Worm (Caenorhabditis elegans) whole organism, L1 larva: ENCODE results near the gene T26H5.8.

ENCODE experiments used
- C16A3.4 ChIP-seq: fragments of 150-350 bp; optimal IDR thresholded peaks from 2 replicates; lab custom pipeline; 2014; ENCODE audit warnings: missing biosample characterization, missing genetic modification characterization
- C34B4.2 ChIP-seq: sonication (generic microtip); optimal IDR thresholded peaks from 2 replicates; lab custom pipeline; 2017; ENCODE audit warnings: mild to moderate bottlenecking, missing genetic modification characterization, missing compliant biosample characterization
- Y116A8C.19 ChIP-seq: sonication (generic microtip); optimal IDR thresholded peaks from 2 replicates; lab custom pipeline; 2016; ENCODE audit warnings: missing compliant biosample characterization, missing genetic modification characterization, borderline replicate concordance
- aly-2 ChIP-seq: fragments of 150-350 bp; optimal IDR thresholded peaks from 2 replicates; lab custom pipeline; 2014; ENCODE audit warnings: missing biosample characterization, missing genetic modification characterization
- ama-1 ChIP-seq: fragments of 150-350 bp; optimal IDR thresholded peaks from 2 replicates; lab custom pipeline; 2014
- ceh-8 ChIP-seq: fragments of 200-800 bp; sonication (Bioruptor generic); optimal IDR thresholded peaks from 2 replicates; lab custom pipeline; 2018; ENCODE audit warnings: mild to moderate bottlenecking, missing genetic modification characterization, moderate library complexity, missing compliant biosample characterization
- ceh-90 ChIP-seq: sonication (generic microtip); optimal IDR thresholded peaks from 2 replicates; lab custom pipeline; 2016; ENCODE audit warnings: missing genetic modification characterization, missing compliant biosample characterization
- efl-1 ChIP-seq, 4 experiments: fragments of 150-350 bp; optimal IDR thresholded peaks in 3 of 4; peaks in 1 of 4; 1 replicate in 1 of 4; 2 replicates in 3 of 4; lab custom pipeline; 2014; ENCODE audit warnings: missing biosample characterization in 2 of 4, missing genetic modification characterization in 2 of 4, missing genetic modification reagents in 2 of 4
- egl-27 ChIP-seq, 2 experiments: fragments of 150-350 bp in 1 of 2; sonication (generic microtip); optimal IDR thresholded peaks; 3 replicates each; lab custom pipeline; 2017 to 2018; ENCODE audit warnings: missing biosample characterization in 2 of 2, missing genetic modification characterization in 2 of 2, missing genetic modification reagents in 2 of 2
- elt-3 ChIP-seq, 6 experiments: fragments of 150-350 bp in 1 of 6; sonication (generic microtip); optimal IDR thresholded peaks; 2 replicates each; lab custom pipeline; 2017 to 2018; ENCODE audit warnings: missing biosample characterization in 6 of 6, missing genetic modification characterization in 6 of 6, inconsistent platforms in 1 of 6
- fkh-4 ChIP-seq: sonication (generic microtip); optimal IDR thresholded peaks from 2 replicates; lab custom pipeline; 2016; ENCODE audit warnings: missing compliant biosample characterization, missing genetic modification characterization, borderline replicate concordance
- fkh-8 ChIP-seq: sonication (generic microtip); optimal IDR thresholded peaks from 2 replicates; lab custom pipeline; 2016; ENCODE audit warnings: mild to moderate bottlenecking, missing genetic modification characterization, missing compliant biosample characterization
- grh-1 ChIP-seq: fragments of 200-800 bp; sonication (Bioruptor generic); IDR thresholded peaks from 2 replicates; pipeline ENCODE4 v1.3.6; 2022; ENCODE audit warnings: missing genetic modification reagents, missing genetic modification characterization, missing compliant biosample characterization
- hlh-17 ChIP-seq: fragments of 200-800 bp; sonication (Bioruptor generic); optimal IDR thresholded peaks from 2 replicates; lab custom pipeline; 2018; ENCODE audit warnings: missing genetic modification characterization, mild to moderate bottlenecking, missing compliant biosample characterization, moderate library complexity, borderline replicate concordance
- hlh-4 ChIP-seq: sonication (generic microtip); optimal IDR thresholded peaks from 2 replicates; lab custom pipeline; 2016; ENCODE audit warnings: mild to moderate bottlenecking, missing genetic modification characterization, missing compliant biosample characterization
- isw-1 ChIP-seq: fragments of 200-800 bp; sonication (Bioruptor generic); IDR thresholded peaks from 2 replicates; pipeline ENCODE4 v1.3.6; 2022; ENCODE audit warnings: missing genetic modification characterization, missing compliant biosample characterization
- lin-14 ChIP-seq: fragments of 200-800 bp; sonication (Bioruptor generic); optimal IDR thresholded peaks from 2 replicates; lab custom pipeline; 2018; ENCODE audit warnings: mild to moderate bottlenecking, missing genetic modification characterization, moderate library complexity, missing compliant biosample characterization
- lin-15B ChIP-seq: fragments of 150-350 bp; sonication (generic microtip); optimal IDR thresholded peaks from 3 replicates; lab custom pipeline; 2014; ENCODE audit warnings: missing biosample characterization, missing genetic modification characterization
- lin-35 ChIP-seq, 2 experiments: fragments of 150-350 bp; optimal IDR thresholded peaks; 2 replicates each; lab custom pipeline; 2014; ENCODE audit warnings: missing biosample characterization in 2 of 2, missing genetic modification characterization in 2 of 2, missing genetic modification reagents in 2 of 2
- lin-39 ChIP-seq: fragments of 150-350 bp; optimal IDR thresholded peaks from 2 replicates; lab custom pipeline; 2014; ENCODE audit warnings: missing biosample characterization, missing genetic modification reagents, missing genetic modification characterization
- mab-9 ChIP-seq: fragments of 200-800 bp; sonication (Bioruptor generic); IDR thresholded peaks from 2 replicates; pipeline ENCODE4 v1.3.6; 2022; ENCODE audit warnings: missing genetic modification reagents, missing genetic modification characterization, missing compliant biosample characterization
- mef-2 ChIP-seq: fragments of 150-350 bp; optimal IDR thresholded peaks from 2 replicates; lab custom pipeline; 2014; ENCODE audit warnings: missing biosample characterization, missing genetic modification characterization
- nhr-20 ChIP-seq: sonication (generic microtip); optimal IDR thresholded peaks from 2 replicates; lab custom pipeline; 2016; ENCODE audit warnings: mild to moderate bottlenecking, missing genetic modification characterization, missing compliant biosample characterization
- nhr-47 ChIP-seq: sonication (generic microtip); optimal IDR thresholded peaks from 2 replicates; lab custom pipeline; 2016; ENCODE audit warnings: mild to moderate bottlenecking, missing genetic modification characterization, moderate library complexity, missing compliant biosample characterization
- nhr-76 ChIP-seq: sonication (generic microtip); optimal IDR thresholded peaks from 2 replicates; lab custom pipeline; 2017; ENCODE audit warnings: missing biosample characterization, missing genetic modification characterization
- pag-3 ChIP-seq: sonication (generic microtip); optimal IDR thresholded peaks from 2 replicates; lab custom pipeline; 2017; ENCODE audit warnings: missing genetic modification characterization, mild to moderate bottlenecking, missing compliant biosample characterization, antibody characterized with exemption, borderline replicate concordance; ENCODE audit not compliant: insufficient read depth
- pqm-1 ChIP-seq: sonication (generic microtip); optimal IDR thresholded peaks from 3 replicates; lab custom pipeline; 2017; ENCODE audit warnings: missing biosample characterization, missing genetic modification characterization
- sptf-1 ChIP-seq: fragments of 150-350 bp; optimal IDR thresholded peaks from 2 replicates; lab custom pipeline; 2014; ENCODE audit warnings: missing biosample characterization, missing genetic modification characterization
- sup-37 ChIP-seq: fragments of 200-800 bp; sonication (Bioruptor generic); optimal IDR thresholded peaks from 2 replicates; lab custom pipeline; 2018; ENCODE audit warnings: mild to moderate bottlenecking, missing genetic modification characterization, missing compliant biosample characterization
- swsn-7 ChIP-seq: sonication (generic microtip); optimal IDR thresholded peaks from 2 replicates; lab custom pipeline; 2016; ENCODE audit warnings: missing genetic modification characterization, missing compliant biosample characterization
- unc-30 ChIP-seq: sonication (generic microtip); optimal IDR thresholded peaks from 2 replicates; lab custom pipeline; 2017; ENCODE audit warnings: missing biosample characterization, missing genetic modification characterization
- xbp-1 ChIP-seq: sonication (generic microtip); optimal IDR thresholded peaks from 2 replicates; lab custom pipeline; 2016; ENCODE audit warnings: missing genetic modification characterization, missing compliant biosample characterization
- zag-1 ChIP-seq: fragments of 150-350 bp; optimal IDR thresholded peaks from 2 replicates; lab custom pipeline; 2014; ENCODE audit warnings: missing biosample characterization, missing genetic modification characterization

Gene T26H5.8

ce11 chrV:15388820-15389384 lies 43.6 kb downstream of the T26H5.8 start, which contains the start of gene srh-170 (continued):
- TF ChIP-seq isw-1 (0 out of 2 replicates have a peak, but pooled peaks have one; percentile 16), nhr-76 (tag; lab: Kevin White, UChicago) (no peak), grh-1 (GFP tag; lab: Robert Waterston, UW) (peak; percentile 57), lin-14 (GFP tag; lab: Kevin White, UChicago) (no peak), nhr-47 (peak; percentile 8), lin-15B (tag; lab: Kevin White, UChicago) (no peak), sup-37 (GFP tag; lab: Kevin White, UChicago) (no peak)

ce11 chrV:15384733-15385132 lies 47.8 kb downstream of the T26H5.8 start, which contains the start of gene str-102:
str-102 (plus strand) TSS chrV:15385033.
- TF ChIP-seq pag-3 (tag; lab: Kevin White, UChicago) (no peak), C16A3.4 (no peak), ceh-8 (GFP tag; lab: Kevin White, UChicago) (peak; percentile 72)
- TF ChIP-seq, all 84 proteins: peak for 1

- TF ChIP-seq mef-2 (no peak), swsn-7 (tag; lab: Kevin White, UChicago) (no peak), hlh-4 (tag; lab: Kevin White, UChicago) (no peak), egl-27 (tag; optimal IDR thresholded peaks at IDR 0.05; lab: Kevin White, UChicago) (no peak)
Measured at ce11 chrV:15383739-15384138, 48.8 kb downstream of the T26H5.8 start, which contains the start of gene str-88. str-88 (minus strand) TSS chrV:15383839.

- TF ChIP-seq C34B4.2 (tag; lab: Kevin White, UChicago) (no peak), fkh-8 (no peak), lin-39 (no peak), zag-1 (tag; lab: Kevin White, UChicago) (no peak), grh-1 (GFP tag; lab: Robert Waterston, UW) (no peak), Y116A8C.19 (no peak), lin-35 (GFP tag; optimal IDR thresholded peaks at IDR 0.05; lab: Kevin White, UChicago) (no peak), nhr-20 (peak; percentile 54), efl-1 (optimal IDR thresholded peaks at IDR 0.05; lab: Kevin White, UChicago) (no peak), efl-1 (GFP tag; optimal IDR thresholded peaks at IDR 0.05 in 1 of 2; lab: Kevin White, UChicago) (peak in 1 of 2 experiments; percentile 29)
Measured at ce11 chrV:15380857-15381256, 51.7 kb downstream of the T26H5.8 start, which contains the start of gene dhs-23. dhs-23 (plus strand) TSS chrV:15381219.

ce11 chrV:15379817-15380216 lies 52.7 kb downstream of the T26H5.8 start, which contains the start of gene srh-251:
srh-251 (minus strand) TSS chrV:15379917.
- TF ChIP-seq unc-30 (tag; lab: Kevin White, UChicago): no peak
- no peak for TF ChIP-seq grh-1 (GFP tag; lab: Robert Waterston, UW)
- no peak for TF ChIP-seq hlh-17 (GFP tag; lab: Kevin White, UChicago)
- no peak for TF ChIP-seq elt-3 (tag; optimal IDR thresholded peaks at IDR 0.05; lab: Kevin White, UChicago)
- TF ChIP-seq pqm-1 (tag; lab: Kevin White, UChicago): no peak
- no peak for TF ChIP-seq fkh-8

ce11 chrV:15377903-15378302 lies 54.6 kb downstream of the T26H5.8 start, which contains the start of gene srh-122:
srh-122 (minus strand) TSS chrV:15378003.
- TF ChIP-seq xbp-1 (no peak), sptf-1 (tag; lab: Kevin White, UChicago) (no peak), elt-3 (tag; optimal IDR thresholded peaks at IDR 0.05; lab: Kevin White, UChicago) (no peak), aly-2 (tag; lab: Kevin White, UChicago) (no peak), mab-9 (GFP tag; lab: Robert Waterston, UW) (no peak), lin-35 (GFP tag; optimal IDR thresholded peaks at IDR 0.05; lab: Kevin White, UChicago) (no peak), ama-1 (lab: Kevin White, UChicago) (no peak), fkh-4 (tag; lab: Kevin White, UChicago) (no peak), ceh-90 (no peak)
- TF ChIP-seq, all 84 proteins: peak for 0
